Worm (Caenorhabditis elegans) whole organism, L4/young adult: Measurements from ENCODE around the gene T26C11.4.

Experiments used
- W03F9.2 ChIP-seq: fragments of 150-350 bp; optimal IDR thresholded peaks from 2 replicates; lab custom pipeline; 2014; ENCODE audit warnings: missing biosample characterization, missing genetic modification characterization
- dao-5 ChIP-seq: sonication (generic microtip); optimal IDR thresholded peaks from 2 replicates; lab custom pipeline; 2016; ENCODE audit warnings: missing genotype, missing genetic modification characterization, moderate library complexity, missing compliant biosample characterization
- him-1 ChIP-seq: sonication (generic microtip); optimal IDR thresholded peaks from 2 replicates; lab custom pipeline; 2016; ENCODE audit warnings: missing genotype, missing genetic modification reagents, missing genetic modification characterization, missing compliant biosample characterization

DNA sequence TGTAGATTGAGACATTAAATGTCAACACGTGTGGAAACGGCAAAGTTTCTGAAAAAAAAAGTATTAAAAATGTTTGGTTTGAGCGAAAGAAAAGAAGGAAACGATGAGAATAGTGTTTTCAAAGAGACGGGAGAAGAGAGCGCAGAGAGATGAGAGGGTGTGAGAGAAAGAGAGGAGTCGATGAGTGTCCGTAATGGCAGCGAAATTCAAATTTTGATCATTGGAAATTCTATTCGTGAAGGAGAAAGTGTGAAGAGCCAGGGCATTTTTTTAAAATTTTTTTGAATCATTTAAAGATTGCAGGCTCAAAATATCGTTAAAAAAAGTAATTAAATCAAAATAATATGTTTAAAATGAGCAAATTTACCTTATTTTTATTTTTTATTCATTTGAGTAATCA, at the start of gene T26C11.4:
- TF ChIP-seq him-1 (tag; lab: Kevin White, UChicago) (no peak), dao-5 (tag; lab: Kevin White, UChicago) (no peak), W03F9.2 (tag; lab: Kevin White, UChicago) (no peak)
